Worm (Caenorhabditis elegans) whole organism, L3 larva: ENCODE results near the gene R10H10.3.

Experiments
- R02D3.7 ChIP-seq: fragments of 150-350 bp; optimal IDR thresholded peaks from 2 replicates; lab custom pipeline; 2014; ENCODE audit warnings: missing biosample characterization, missing genetic modification characterization
- aly-2 ChIP-seq: fragments of 150-350 bp; optimal IDR thresholded peaks from 2 replicates; lab custom pipeline; 2014; ENCODE audit warnings: missing biosample characterization, missing genetic modification characterization
- ama-1 ChIP-seq: fragments of 150-350 bp; optimal IDR thresholded peaks from 2 replicates; lab custom pipeline; 2018
- ceh-16 ChIP-seq: sonication (generic microtip); optimal IDR thresholded peaks from 2 replicates; lab custom pipeline; 2017; ENCODE audit warnings: missing biosample characterization, missing genetic modification characterization
- ceh-28 ChIP-seq: fragments of 150-350 bp; optimal IDR thresholded peaks from 2 replicates; lab custom pipeline; 2014; ENCODE audit warnings: missing biosample characterization, missing genetic modification reagents, missing genetic modification characterization
- ceh-9 ChIP-seq: sonication (generic microtip); optimal IDR thresholded peaks from 2 replicates; lab custom pipeline; 2018; ENCODE audit warnings: missing biosample characterization, missing genetic modification characterization
- daf-12 ChIP-seq: fragments of 150-350 bp; optimal IDR thresholded peaks from 2 replicates; lab custom pipeline; 2014; ENCODE audit warnings: missing biosample characterization, missing genetic modification reagents, missing genetic modification characterization
- egl-5 ChIP-seq: fragments of 150-350 bp; optimal IDR thresholded peaks from 2 replicates; lab custom pipeline; 2017; ENCODE audit warnings: missing biosample characterization, missing genetic modification reagents, missing genetic modification characterization, inconsistent platforms
- elt-2 ChIP-seq: sonication (generic microtip); optimal IDR thresholded peaks from 2 replicates; lab custom pipeline; 2016; ENCODE audit warnings: missing genetic modification reagents, mild to moderate bottlenecking, missing genetic modification characterization, missing compliant biosample characterization
- eor-1 ChIP-seq, 2 experiments: fragments of 150-350 bp; optimal IDR thresholded peaks; 2 replicates each; lab custom pipeline; 2014 to 2018; ENCODE audit warnings: missing biosample characterization in 2 of 2, missing genetic modification characterization in 2 of 2
- fkh-2 ChIP-seq: fragments of 150-350 bp; optimal IDR thresholded peaks from 2 replicates; lab custom pipeline; 2014; ENCODE audit warnings: missing biosample characterization, missing genetic modification reagents, missing genetic modification characterization
- hmg-11 ChIP-seq: sonication (generic microtip); optimal IDR thresholded peaks from 2 replicates; lab custom pipeline; 2016; ENCODE audit warnings: missing genetic modification characterization, missing compliant biosample characterization
- lin-15B ChIP-seq: fragments of 150-350 bp; optimal IDR thresholded peaks from 2 replicates; lab custom pipeline; 2014; ENCODE audit warnings: missing biosample characterization, missing genetic modification characterization
- lin-39 ChIP-seq: fragments of 150-350 bp; optimal IDR thresholded peaks from 2 replicates; lab custom pipeline; 2018; ENCODE audit warnings: missing biosample characterization, missing genetic modification reagents, missing genetic modification characterization
- mdl-1 ChIP-seq: fragments of 150-350 bp; optimal IDR thresholded peaks from 2 replicates; lab custom pipeline; 2014; ENCODE audit warnings: missing biosample characterization, missing genetic modification characterization
- mml-1 ChIP-seq: fragments of 150-350 bp; sonication (generic microtip); optimal IDR thresholded peaks from 3 replicates; lab custom pipeline; 2014; ENCODE audit warnings: missing biosample characterization, missing genetic modification characterization
- nfya-1 ChIP-seq: sonication (generic microtip); optimal IDR thresholded peaks from 2 replicates; lab custom pipeline; 2017; ENCODE audit warnings: missing genetic modification characterization, mild to moderate bottlenecking, missing compliant biosample characterization, antibody characterized with exemption, moderate library complexity; ENCODE audit not compliant: insufficient read depth
- nhr-11 ChIP-seq: fragments of 150-350 bp; optimal IDR thresholded peaks from 2 replicates; lab custom pipeline; 2014; ENCODE audit warnings: missing biosample characterization, missing genetic modification characterization
- nhr-12 ChIP-seq: fragments of 150-350 bp; optimal IDR thresholded peaks from 2 replicates; lab custom pipeline; 2014; ENCODE audit warnings: missing biosample characterization, missing genetic modification characterization
- nhr-23 ChIP-seq: fragments of 150-350 bp; optimal IDR thresholded peaks from 2 replicates; lab custom pipeline; 2014; ENCODE audit warnings: missing biosample characterization, missing genetic modification reagents, missing genetic modification characterization
- nhr-237 ChIP-seq: fragments of 150-350 bp; optimal IDR thresholded peaks from 2 replicates; lab custom pipeline; 2014; ENCODE audit warnings: missing biosample characterization, missing genetic modification characterization
- nhr-25 ChIP-seq: sonication (generic microtip); optimal IDR thresholded peaks from 2 replicates; lab custom pipeline; 2017; ENCODE audit warnings: missing biosample characterization, missing genetic modification characterization
- nhr-28 ChIP-seq: fragments of 150-350 bp; optimal IDR thresholded peaks from 2 replicates; lab custom pipeline; 2014; ENCODE audit warnings: missing biosample characterization, missing genetic modification characterization
- nhr-43 ChIP-seq: sonication (generic microtip); optimal IDR thresholded peaks from 2 replicates; lab custom pipeline; 2016; ENCODE audit warnings: mild to moderate bottlenecking, missing genetic modification characterization, missing compliant biosample characterization; ENCODE audit not compliant: poor library complexity, severe bottlenecking
- nhr-67 ChIP-seq: fragments of 150-350 bp; optimal IDR thresholded peaks from 2 replicates; lab custom pipeline; 2014; ENCODE audit warnings: missing biosample characterization, missing genetic modification characterization
- nhr-77 ChIP-seq: fragments of 150-350 bp; optimal IDR thresholded peaks from 2 replicates; lab custom pipeline; 2014; ENCODE audit warnings: missing biosample characterization, missing genetic modification characterization
- pha-4 ChIP-seq: fragments of 150-350 bp; optimal IDR thresholded peaks from 2 replicates; lab custom pipeline; 2014; ENCODE audit warnings: missing biosample characterization, missing genetic modification reagents, missing genetic modification characterization
- pqm-1 ChIP-seq: fragments of 150-350 bp; optimal IDR thresholded peaks from 2 replicates; lab custom pipeline; 2017; ENCODE audit warnings: missing biosample characterization, missing genetic modification characterization, inconsistent platforms
- sea-2 ChIP-seq: fragments of 150-350 bp; sonication (generic microtip); optimal IDR thresholded peaks from 4 replicates; lab custom pipeline; 2014; ENCODE audit warnings: missing biosample characterization, missing genetic modification reagents, missing genetic modification characterization
- skn-1 ChIP-seq: fragments of 150-350 bp; optimal IDR thresholded peaks from 2 replicates; lab custom pipeline; 2014; ENCODE audit warnings: missing biosample characterization, missing genetic modification characterization
- snpc-4 ChIP-seq: fragments of 150-350 bp; optimal IDR thresholded peaks from 2 replicates; lab custom pipeline; 2014; ENCODE audit warnings: missing biosample characterization, missing genetic modification characterization
- tbx-2 ChIP-seq: sonication (generic microtip); optimal IDR thresholded peaks from 2 replicates; lab custom pipeline; 2016; ENCODE audit warnings: mild to moderate bottlenecking, missing genetic modification characterization, missing compliant biosample characterization
- unc-39 ChIP-seq: sonication (generic microtip); optimal IDR thresholded peaks from 4 replicates; lab custom pipeline; 2017; ENCODE audit warnings: missing biosample characterization, missing genetic modification characterization
- unc-62 ChIP-seq: fragments of 150-350 bp; sonication (generic microtip); optimal IDR thresholded peaks from 4 replicates; lab custom pipeline; 2014; ENCODE audit warnings: missing biosample characterization, missing genetic modification reagents, missing genetic modification characterization
- zag-1 ChIP-seq: fragments of 150-350 bp; optimal IDR thresholded peaks from 2 replicates; lab custom pipeline; 2014; ENCODE audit warnings: missing biosample characterization, missing genetic modification characterization
- ztf-11 ChIP-seq: fragments of 150-350 bp; optimal IDR thresholded peaks from 2 replicates; lab custom pipeline; 2014; ENCODE audit warnings: missing biosample characterization, missing genetic modification characterization
- ztf-4 ChIP-seq: fragments of 150-350 bp; optimal IDR thresholded peaks from 2 replicates; lab custom pipeline; 2014; ENCODE audit warnings: missing biosample characterization, missing genetic modification characterization

Gene R10H10.3

DNA sequence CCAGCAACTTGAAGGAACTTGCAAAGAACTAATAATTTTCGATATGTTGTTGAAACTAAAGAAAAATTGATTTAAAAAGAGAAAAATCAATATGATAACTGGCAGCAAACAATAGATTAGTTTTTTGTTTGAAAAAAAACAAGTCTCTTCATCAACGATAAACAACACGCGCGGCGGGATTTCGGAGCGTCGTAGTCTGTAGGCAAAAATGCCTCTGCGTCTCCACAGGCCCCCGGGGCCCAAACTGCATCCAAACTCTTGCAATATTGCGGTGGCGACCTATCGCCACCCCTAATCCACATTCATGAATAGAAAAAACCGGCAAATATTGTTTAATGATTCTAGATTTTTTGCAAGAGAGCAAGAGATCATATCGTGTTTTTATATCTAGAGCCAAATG, 36.8 kb downstream of the R10H10.3 start:
- TF ChIP-seq pha-4 (tag; lab: Kevin White, UChicago) (peak; percentile 65), nfya-1 (tag; lab: Kevin White, UChicago) (peak; percentile 56), R02D3.7 (tag; lab: Kevin White, UChicago) (no peak), nhr-25 (tag; lab: Kevin White, UChicago) (peak; percentile 28), mdl-1 (tag; lab: Kevin White, UChicago) (no peak), lin-15B (tag; lab: Kevin White, UChicago) (peak; percentile 25), hmg-11 (peak; percentile 69), elt-2 (tag; lab: Kevin White, UChicago) (peak; percentile 33)

DNA sequence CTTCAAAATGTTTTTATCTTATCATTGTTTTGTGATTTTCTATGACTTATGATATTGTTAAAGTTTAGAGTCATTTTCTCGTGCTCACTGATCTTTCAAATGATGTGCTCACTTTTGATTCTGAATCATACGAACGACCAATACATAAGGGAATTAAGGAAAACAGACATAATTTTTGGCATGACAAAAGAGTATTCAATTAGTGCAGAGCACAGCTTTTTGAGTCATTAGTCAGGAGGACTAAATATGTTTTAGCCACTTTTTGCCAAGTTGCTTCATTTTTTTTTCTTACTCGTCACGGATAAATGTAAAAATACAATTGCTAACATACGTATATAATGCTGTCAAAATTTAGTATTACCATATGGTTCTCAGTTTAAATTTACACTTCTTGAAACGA, 40.8 kb downstream of the R10H10.3 start, which contains the start of gene F13B12.2:
Gene F13B12.2, minus strand, starts transcription at position 2 of the 400 bp plus-strand sequence.
- TF ChIP-seq egl-5 (tag; lab: Kevin White, UChicago) (no peak), lin-15B (tag; lab: Kevin White, UChicago) (no peak), pqm-1 (tag; lab: Kevin White, UChicago) (peak; percentile 17), elt-2 (tag; lab: Kevin White, UChicago) (peak; percentile 34), tbx-2 (no peak), ceh-28 (no peak), fkh-2 (tag; lab: Kevin White, UChicago) (no peak), ama-1 (lab: Kevin White, UChicago) (no peak), unc-39 (tag; lab: Kevin White, UChicago) (no peak), mdl-1 (tag; lab: Kevin White, UChicago) (no peak), snpc-4 (tag; lab: Kevin White, UChicago) (no peak)

DNA sequence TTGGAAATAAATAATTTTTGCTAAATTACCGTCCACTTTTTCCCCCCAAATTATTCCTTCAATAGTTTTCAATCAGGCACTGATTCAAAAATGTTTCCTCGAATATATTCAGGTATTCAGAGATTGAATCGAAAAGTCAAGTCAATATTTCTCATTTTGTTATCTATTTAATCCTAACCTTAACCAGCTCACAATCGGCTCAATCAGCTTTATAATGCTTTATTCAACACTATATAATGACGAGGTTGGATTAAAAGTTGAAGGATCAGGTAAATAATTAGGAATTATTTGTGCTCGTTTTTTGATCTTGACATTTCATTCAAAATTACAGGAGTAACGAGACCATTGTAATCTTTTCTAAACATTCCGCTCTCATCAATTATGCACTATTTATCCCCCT, 42.2 kb downstream of the R10H10.3 start:
- TF ChIP-seq nhr-237 (tag; lab: Kevin White, UChicago) (no peak), unc-62 (GFP tag; lab: Kevin White, UChicago) (no peak), sea-2 (GFP tag; lab: Kevin White, UChicago) (no peak), nhr-77 (tag; lab: Kevin White, UChicago) (no peak), tbx-2 (no peak), ztf-4 (tag; lab: Kevin White, UChicago) (no peak), pqm-1 (tag; lab: Kevin White, UChicago) (no peak), nhr-11 (tag; lab: Kevin White, UChicago) (no peak), elt-2 (tag; lab: Kevin White, UChicago) (no peak), skn-1 (no peak), mml-1 (tag; lab: Kevin White, UChicago) (no peak), unc-39 (tag; lab: Kevin White, UChicago) (no peak), nhr-12 (no peak), lin-39 (tag; lab: Kevin White, UChicago) (no peak), eor-1 (tag; optimal IDR thresholded peaks at IDR 0.05; lab: Kevin White, UChicago) (no peak), ama-1 (lab: Kevin White, UChicago) (no peak), nhr-23 (tag; lab: Kevin White, UChicago) (no peak), nhr-28 (tag; lab: Kevin White, UChicago) (no peak), hmg-11 (no peak)
- TF ChIP-seq, all 47 proteins: peak for 0

DNA sequence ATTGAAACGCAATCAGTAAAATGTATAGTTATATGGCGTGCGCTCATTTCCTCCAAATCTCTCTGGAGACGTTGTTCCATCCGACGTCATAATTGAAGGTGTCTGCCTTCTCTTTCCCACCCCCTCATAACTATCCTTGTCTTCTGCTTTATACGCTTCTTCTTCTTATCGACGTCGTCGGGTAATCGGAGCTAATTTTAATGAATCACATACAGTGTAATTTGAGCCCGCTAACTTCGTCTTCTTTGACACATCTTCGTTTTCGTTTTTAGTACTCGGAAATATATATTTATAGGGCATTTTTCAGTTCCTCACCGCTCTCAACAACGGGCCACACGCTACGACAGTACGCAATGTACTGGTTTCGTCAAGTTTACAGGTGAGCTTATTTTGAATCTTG, 48.1 kb downstream of the R10H10.3 start, which contains the start of gene ins-1:
Gene ins-1, plus strand, starts transcription at position 301 of the 400 bp plus-strand sequence.
- no peak for TF ChIP-seq nhr-25 (tag; lab: Kevin White, UChicago)
- no peak for TF ChIP-seq nhr-43 (tag; lab: Kevin White, UChicago)
- no peak for TF ChIP-seq ceh-9
- no peak for TF ChIP-seq nhr-11 (tag; lab: Kevin White, UChicago)
- no peak for TF ChIP-seq nhr-23 (tag; lab: Kevin White, UChicago)
- no peak for TF ChIP-seq skn-1
- no peak for TF ChIP-seq nhr-67 (tag; lab: Kevin White, UChicago)
- no peak for TF ChIP-seq nhr-237 (tag; lab: Kevin White, UChicago)
- TF ChIP-seq ztf-4 (tag; lab: Kevin White, UChicago), result no peak
- no peak for TF ChIP-seq zag-1 (tag; lab: Kevin White, UChicago)
- no peak for TF ChIP-seq fkh-2 (tag; lab: Kevin White, UChicago)
- no peak for TF ChIP-seq ceh-16
- no peak for TF ChIP-seq mml-1 (tag; lab: Kevin White, UChicago)
- no peak for TF ChIP-seq nhr-28 (tag; lab: Kevin White, UChicago)
- no peak for TF ChIP-seq ztf-11 (tag; lab: Kevin White, UChicago)
- TF ChIP-seq sea-2 (GFP tag; lab: Kevin White, UChicago), result no peak
- no peak for TF ChIP-seq daf-12 (tag; lab: Kevin White, UChicago)
- TF ChIP-seq nhr-77 (tag; lab: Kevin White, UChicago), result no peak
- no peak for TF ChIP-seq aly-2 (tag; lab: Kevin White, UChicago)
